Fruit fly (Drosophila melanogaster) whole organism, pupa: ENCODE data around the gene Der-1.
A peak's percentile ranks its signal among the peaks of the same experiment; 100 is the strongest.

Source experiments
- CG10348 ChIP-seq: fragments of 200-800 bp; sonication (Bioruptor generic); IDR thresholded peaks from 2 replicates; pipeline ENCODE4 v1.3.6; 2022; ENCODE audit warnings: missing biosample characterization, missing genetic modification characterization
- CG12605 ChIP-seq: fragments of 200-800 bp; sonication (Bioruptor generic); IDR thresholded peaks from 2 replicates; pipeline ENCODE4 v1.3.6; 2022; ENCODE audit warnings: missing biosample characterization, missing genetic modification characterization
- CG13204 ChIP-seq: fragments of 200-800 bp; sonication (Bioruptor generic); optimal IDR thresholded peaks from 2 replicates; lab custom pipeline; 2018; ENCODE audit warnings: missing biosample characterization, mild to moderate bottlenecking, missing genetic modification characterization, moderate library complexity
- CG14655 ChIP-seq: fragments of 200-800 bp; sonication (Bioruptor generic); optimal IDR thresholded peaks from 3 replicates; lab custom pipeline; 2017; ENCODE audit warnings: mild to moderate bottlenecking, missing biosample characterization, missing genetic modification reagents, missing genetic modification characterization
- CG15710 ChIP-seq: fragments of 200-800 bp; sonication (Bioruptor generic); optimal IDR thresholded peaks from 2 replicates; lab custom pipeline; 2018; ENCODE audit warnings: missing biosample characterization, mild to moderate bottlenecking, missing genetic modification characterization, moderate library complexity
- CG17806 ChIP-seq: fragments of 200-800 bp; sonication (Bioruptor generic); optimal IDR thresholded peaks from 2 replicates; lab custom pipeline; 2018; ENCODE audit warnings: missing biosample characterization, mild to moderate bottlenecking, missing genetic modification characterization, moderate library complexity
- CG32121 ChIP-seq: fragments of 200-800 bp; sonication (Bioruptor generic); IDR thresholded peaks from 2 replicates; pipeline ENCODE4 v1.3.6; 2022; ENCODE audit warnings: missing biosample characterization, missing genetic modification characterization
- CG34367 ChIP-seq: fragments of 200-800 bp; sonication (Bioruptor generic); optimal IDR thresholded peaks from 2 replicates; lab custom pipeline; 2018; ENCODE audit warnings: missing biosample characterization, mild to moderate bottlenecking, missing genetic modification characterization
- CG4496 ChIP-seq: fragments of 200-800 bp; sonication (Bioruptor generic); IDR thresholded peaks from 3 replicates; pipeline ENCODE4 v1.3.6; 2022; ENCODE audit warnings: missing biosample characterization, missing genetic modification characterization
- CG8159 ChIP-seq: fragments of 200-800 bp; sonication (Bioruptor generic); optimal IDR thresholded peaks from 3 replicates; lab custom pipeline; 2018; ENCODE audit warnings: missing biosample characterization, mild to moderate bottlenecking, missing genetic modification characterization, moderate library complexity
- CG8301 ChIP-seq: fragments of 200-800 bp; sonication (Bioruptor generic); optimal IDR thresholded peaks from 2 replicates; lab custom pipeline; 2018; ENCODE audit warnings: missing biosample characterization, mild to moderate bottlenecking, missing genetic modification characterization
- CG9948 ChIP-seq: fragments of 200-800 bp; sonication (Bioruptor generic); optimal IDR thresholded peaks from 2 replicates; lab custom pipeline; 2018; ENCODE audit warnings: missing biosample characterization, mild to moderate bottlenecking, missing genetic modification characterization, moderate library complexity
- D1 ChIP-seq: fragments of 200-800 bp; sonication (Bioruptor generic); optimal IDR thresholded peaks from 2 replicates; lab custom pipeline; 2018; ENCODE audit warnings: missing biosample characterization, mild to moderate bottlenecking, missing genetic modification characterization, moderate library complexity
- EcR ChIP-seq: fragments of 200-800 bp; sonication (Bioruptor generic); optimal IDR thresholded peaks from 3 replicates; lab custom pipeline; 2019; ENCODE audit warnings: missing biosample characterization, missing genetic modification characterization, mild to moderate bottlenecking, moderate library complexity, missing genetic modification reagents
- Ets98B ChIP-seq: fragments of 200-800 bp; sonication (Bioruptor generic); IDR thresholded peaks from 2 replicates; pipeline ENCODE4 v1.3.6; 2022; ENCODE audit warnings: missing biosample characterization, missing genetic modification characterization
- Pif1A ChIP-seq: fragments of 200-800 bp; sonication (Bioruptor generic); optimal IDR thresholded peaks from 3 replicates; lab custom pipeline; 2016; ENCODE audit warnings: missing biosample characterization, missing genetic modification characterization
- Pif1B ChIP-seq: fragments of 200-800 bp; sonication (Bioruptor generic); optimal IDR thresholded peaks from 3 replicates; lab custom pipeline; 2016; ENCODE audit warnings: missing biosample characterization, missing genetic modification characterization
- Snoo ChIP-seq: fragments of 200-800 bp; sonication (Bioruptor generic); optimal IDR thresholded peaks from 3 replicates; lab custom pipeline; 2017; ENCODE audit warnings: missing biosample characterization, mild to moderate bottlenecking, missing genetic modification characterization, inconsistent platforms
- fd96Ca ChIP-seq: fragments of 200-800 bp; sonication (Bioruptor generic); IDR thresholded peaks from 3 replicates; pipeline ENCODE4 v1.3.6; 2022; ENCODE audit warnings: missing biosample characterization, missing genetic modification characterization
- gl ChIP-seq: fragments of 200-800 bp; sonication (Bioruptor generic); optimal IDR thresholded peaks from 2 replicates; lab custom pipeline; 2018; ENCODE audit warnings: missing biosample characterization, mild to moderate bottlenecking, missing genetic modification characterization
- rn ChIP-seq: fragments of 200-800 bp; sonication (Bioruptor generic); IDR thresholded peaks from 2 replicates; pipeline ENCODE4 v1.3.6; 2022; ENCODE audit warnings: missing biosample characterization, missing genetic modification characterization

The Der-1 gene

DNA sequence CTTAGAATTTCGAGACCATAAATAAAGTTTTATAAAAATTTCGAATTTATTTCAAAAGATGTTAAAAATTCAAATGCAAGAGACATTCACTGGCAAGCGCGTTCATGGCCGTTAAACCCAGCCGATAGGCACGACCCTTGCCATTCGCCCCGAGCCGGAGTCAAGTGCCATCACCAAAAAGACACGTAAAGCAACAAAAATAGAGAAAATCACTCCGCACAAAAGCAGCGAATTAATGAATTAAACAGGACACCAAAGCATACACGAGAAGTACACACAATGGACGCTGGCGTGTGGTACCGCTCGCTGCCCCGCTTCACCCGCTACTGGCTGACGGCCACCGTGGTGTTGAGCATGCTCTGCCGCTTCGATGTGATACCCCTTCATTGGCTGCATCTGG, at the start of gene Der-1:
Der-1 (plus strand) TSS at position 1 of the 400 bp plus-strand sequence.
- TF ChIP-seq CG34367 (tag; lab: Kevin White, UChicago) (no peak), CG17806 (tag; lab: Kevin White, UChicago) (no peak), CG14655 (GFP tag; lab: Kevin White, UChicago) (no peak), CG9948 (tag; lab: Kevin White, UChicago) (no peak), fd96Ca (GFP tag; lab: Robert Waterston, UW) (no peak), gl (no peak), CG8159 (tag; lab: Kevin White, UChicago) (no peak), CG10348 (GFP tag; lab: Robert Waterston, UW) (no peak), rn (GFP tag; lab: Robert Waterston, UW) (no peak), CG8301 (no peak), CG13204 (GFP tag; lab: Kevin White, UChicago) (no peak), D1 (no peak), CG4496 (GFP tag; lab: Robert Waterston, UW) (peak; percentile 18; the same call in 1 of the 3 replicates), CG15710 (tag; lab: Kevin White, UChicago) (no peak), Ets98B (GFP tag; lab: Robert Waterston, UW) (peak; percentile 18; the same call in 1 of the 2 replicates), CG32121 (GFP tag; lab: Robert Waterston, UW) (peak; percentile 28; the same call in 1 of the 2 replicates), Pif1B (no peak), CG12605 (no peak)

DNA sequence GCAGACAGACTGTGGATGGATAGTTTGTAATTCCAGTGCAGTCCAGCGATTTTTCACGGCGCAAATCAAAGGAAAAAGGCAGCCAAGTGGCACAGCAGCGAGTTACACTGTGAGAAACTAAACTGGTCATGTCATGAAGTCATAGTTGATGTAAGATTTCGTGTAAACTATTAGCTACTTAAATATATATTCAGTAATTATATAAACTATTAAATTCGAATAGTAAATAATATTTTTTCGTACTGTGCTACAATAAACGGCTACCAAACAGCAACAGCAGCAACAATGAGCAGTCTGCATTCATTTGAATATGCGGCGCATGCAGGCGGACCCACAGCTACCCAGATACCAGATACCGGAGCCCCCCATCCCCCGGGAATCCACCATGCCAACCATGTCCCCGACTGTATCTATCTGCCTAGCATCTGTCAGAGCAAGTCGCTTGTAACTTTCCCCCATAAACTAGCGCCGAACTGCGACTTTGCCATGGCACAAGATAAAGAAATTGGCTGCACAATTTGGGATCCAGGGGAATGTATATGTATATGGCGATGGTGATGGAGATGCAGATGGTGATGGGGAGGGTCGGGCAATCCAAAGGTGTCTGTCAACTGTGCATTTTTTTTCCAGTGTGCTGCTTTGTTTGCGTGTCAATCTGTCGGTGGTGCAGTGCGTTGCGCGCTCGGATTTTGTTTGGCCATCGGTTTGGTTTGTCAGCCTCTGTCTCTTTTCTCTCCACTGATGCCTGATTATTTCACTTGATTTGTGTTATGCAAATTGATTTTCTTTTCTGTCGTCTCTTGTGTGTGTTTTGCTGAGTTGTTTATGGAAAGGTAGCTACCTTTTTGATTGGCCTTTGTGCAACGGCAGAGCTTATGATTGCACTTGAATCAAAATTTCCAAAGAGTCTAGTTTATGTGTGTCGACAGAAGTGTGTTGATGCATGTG, 47.6 kb upstream of the Der-1 start:
- no peak for TF ChIP-seq D1
- no peak for TF ChIP-seq CG9948 (tag; lab: Kevin White, UChicago)
- TF ChIP-seq Snoo: no peak
- peak; percentile 2 for TF ChIP-seq CG17806 (tag; lab: Kevin White, UChicago)
- TF ChIP-seq rn (GFP tag; lab: Robert Waterston, UW): peak; percentile 68
- TF ChIP-seq gl: no peak
- TF ChIP-seq CG34367 (tag; lab: Kevin White, UChicago): no peak
- no peak for TF ChIP-seq CG8159 (tag; lab: Kevin White, UChicago)
- peak; percentile 49 for TF ChIP-seq Pif1B
- TF ChIP-seq CG13204 (GFP tag; lab: Kevin White, UChicago): no peak
- no peak for TF ChIP-seq EcR
- peak; percentile 76 for TF ChIP-seq CG8301
- TF ChIP-seq CG12605: peak; percentile 67
- TF ChIP-seq Pif1A: peak; percentile 29
- peak; percentile 85 for TF ChIP-seq Ets98B (GFP tag; lab: Robert Waterston, UW)
- peak; percentile 76 for TF ChIP-seq CG14655 (GFP tag; lab: Kevin White, UChicago)
- peak; percentile 29; the same call in 1 of the 2 replicates for TF ChIP-seq CG10348 (GFP tag; lab: Robert Waterston, UW)
- TF ChIP-seq CG15710 (tag; lab: Kevin White, UChicago): no peak
- TF ChIP-seq fd96Ca (GFP tag; lab: Robert Waterston, UW): peak; percentile 85
- TF ChIP-seq CG32121 (GFP tag; lab: Robert Waterston, UW): peak; percentile 86
- TF ChIP-seq CG4496 (GFP tag; lab: Robert Waterston, UW): peak; percentile 85
- TF ChIP-seq, all 21 proteins: peak for 12

DNA sequence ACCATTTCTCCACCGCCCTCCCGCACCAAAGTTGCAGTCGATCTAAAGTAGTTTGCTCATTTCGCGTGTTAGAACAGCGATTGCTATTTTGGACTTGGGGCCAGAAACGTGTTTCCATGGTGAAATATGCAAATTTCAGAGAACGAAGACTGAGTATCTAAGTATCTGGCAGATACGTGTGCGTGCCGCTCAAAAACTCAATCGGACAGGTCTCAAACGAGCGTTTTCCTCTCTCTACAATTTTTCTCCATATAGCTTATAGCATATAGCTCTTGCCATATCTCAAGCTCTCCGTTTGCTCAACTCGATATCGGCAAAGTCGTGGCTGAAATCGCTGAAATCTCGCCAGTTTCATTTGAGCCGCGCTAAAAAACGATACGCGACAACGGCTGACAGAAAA, 46.4 kb upstream of the Der-1 start:
- TF ChIP-seq EcR (no peak), CG14655 (GFP tag; lab: Kevin White, UChicago) (no peak), CG9948 (tag; lab: Kevin White, UChicago) (no peak), CG12605 (no peak), Pif1A (no peak), fd96Ca (GFP tag; lab: Robert Waterston, UW) (no peak), CG32121 (GFP tag; lab: Robert Waterston, UW) (no peak), CG8159 (tag; lab: Kevin White, UChicago) (no peak), rn (GFP tag; lab: Robert Waterston, UW) (no peak), CG15710 (tag; lab: Kevin White, UChicago) (no peak), CG34367 (tag; lab: Kevin White, UChicago) (no peak), CG13204 (GFP tag; lab: Kevin White, UChicago) (no peak), CG4496 (GFP tag; lab: Robert Waterston, UW) (no peak), CG8301 (no peak), Ets98B (GFP tag; lab: Robert Waterston, UW) (no peak), CG17806 (tag; lab: Kevin White, UChicago) (no peak), Snoo (no peak), CG10348 (GFP tag; lab: Robert Waterston, UW) (no peak), gl (no peak), Pif1B (no peak)

DNA sequence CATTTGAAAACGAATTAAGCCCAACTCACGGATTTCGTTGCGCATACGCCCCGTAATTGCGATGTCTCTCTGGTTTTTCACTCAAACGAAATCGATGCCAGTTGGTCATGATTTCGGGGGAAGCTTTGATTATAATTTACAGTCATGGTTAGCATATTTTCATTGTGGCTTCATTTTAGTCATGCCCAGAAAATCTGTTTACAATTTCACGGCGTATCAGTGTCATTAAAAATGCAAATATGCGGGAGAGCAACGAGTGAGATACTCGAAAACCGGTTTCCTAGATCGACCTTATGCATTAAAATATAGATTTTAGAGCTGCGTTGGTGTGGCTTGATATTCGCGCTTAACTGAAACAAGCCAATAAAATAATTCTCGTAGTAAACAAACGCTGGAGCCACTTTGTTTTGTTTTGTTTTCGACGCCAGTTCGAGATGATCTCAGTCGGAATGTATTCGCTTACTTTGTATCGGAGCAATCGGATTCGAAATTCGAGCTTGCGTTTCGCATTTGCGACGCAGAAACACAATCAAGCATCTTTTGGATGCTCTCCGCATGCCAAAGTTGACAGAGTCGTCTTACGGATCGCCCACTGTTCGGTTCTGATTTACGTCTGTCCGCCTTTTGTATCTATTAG, 43.1 kb upstream of the Der-1 start:
- no peak for TF ChIP-seq CG9948 (tag; lab: Kevin White, UChicago)
- TF ChIP-seq Pif1B: no peak
- TF ChIP-seq EcR: no peak
- TF ChIP-seq CG34367 (tag; lab: Kevin White, UChicago): no peak
- no peak for TF ChIP-seq gl
- no peak for TF ChIP-seq Ets98B (GFP tag; lab: Robert Waterston, UW)
- TF ChIP-seq Snoo: no peak
- TF ChIP-seq CG8301: no peak
- no peak for TF ChIP-seq CG17806 (tag; lab: Kevin White, UChicago)
- TF ChIP-seq rn (GFP tag; lab: Robert Waterston, UW): no peak
- TF ChIP-seq CG10348 (GFP tag; lab: Robert Waterston, UW): no peak
- no peak for TF ChIP-seq CG32121 (GFP tag; lab: Robert Waterston, UW)
- TF ChIP-seq CG14655 (GFP tag; lab: Kevin White, UChicago): no peak
- no peak for TF ChIP-seq D1
- no peak for TF ChIP-seq CG13204 (GFP tag; lab: Kevin White, UChicago)
- TF ChIP-seq CG15710 (tag; lab: Kevin White, UChicago): no peak
- TF ChIP-seq Pif1A: no peak
- TF ChIP-seq, all 21 proteins: peak for 0
